Fruit fly (Drosophila melanogaster): ENCODE measurements around the gene Sfmbt.

Gene Sfmbt

DNA sequence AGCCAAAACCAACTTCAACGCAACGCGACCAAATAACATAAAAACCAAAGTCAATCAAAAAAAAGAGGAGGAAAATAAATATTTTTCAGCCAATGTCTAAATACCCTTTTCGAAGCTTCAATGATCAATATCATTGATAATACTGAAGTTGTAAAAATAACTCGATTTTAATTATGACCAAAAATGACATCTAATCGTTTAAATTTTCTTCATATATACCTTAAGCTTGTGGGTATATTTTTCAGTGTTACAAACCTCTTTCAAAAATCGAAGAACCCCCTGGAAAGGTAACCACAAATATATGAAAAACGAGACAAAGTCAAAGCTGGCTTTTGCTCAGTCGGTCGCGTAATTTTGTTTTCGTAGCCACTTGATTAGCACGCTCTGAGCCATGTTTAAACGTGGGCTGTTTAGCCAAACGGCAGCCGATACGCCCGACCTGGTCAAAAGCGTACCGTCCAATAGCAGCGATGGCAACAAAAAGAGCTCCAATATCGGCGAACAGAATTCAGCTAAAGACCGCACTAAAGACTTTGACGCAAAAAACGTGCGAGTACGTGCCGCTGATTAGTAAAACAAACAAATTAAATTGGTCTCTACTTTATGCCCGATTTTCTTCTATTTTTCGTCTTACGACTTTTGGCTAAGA is 31.4 kb downstream of the Sfmbt start (continued):
- TF ChIP-seq otp (GFP tag; IDR thresholded peaks at IDR 0.05), result peak; percentile 57; the same call in 2 of the 3 replicates
- TF ChIP-seq CG11093 (GFP tag; IDR thresholded peaks at IDR 0.05), result peak; percentile 59; the same call in 1 of the 3 replicates
- no peak for TF ChIP-seq Sry-β (GFP tag; optimal IDR thresholded peaks at IDR 0.05)
- peak; percentile 71 for TF ChIP-seq bcd (GFP tag; optimal IDR thresholded peaks at IDR 0.05)
- TF ChIP-seq wor (GFP tag; IDR thresholded peaks at IDR 0.05), result 0 out of 2 replicates have a peak, but pooled peaks have one; percentile 10
- no peak for TF ChIP-seq ato (GFP tag; IDR thresholded peaks at IDR 0.05; ENCODE audit: partially characterized antibody)
- TF ChIP-seq Dref (GFP tag; IDR thresholded peaks at IDR 0.05), result no peak
- no peak for TF ChIP-seq lola (GFP tag; optimal IDR thresholded peaks at IDR 0.05)
- peak; percentile 8 for TF ChIP-seq CG15601 (tag; optimal IDR thresholded peaks at IDR 0.05)
- TF ChIP-seq ham (GFP tag; IDR thresholded peaks at IDR 0.05), result no peak
- TF ChIP-seq CG1233 (GFP tag; optimal IDR thresholded peaks at IDR 0.05), result peak; percentile 54
- peak; percentile 69 for TF ChIP-seq CG2712 (tag; optimal IDR thresholded peaks at IDR 0.05)
- TF ChIP-seq ara (GFP tag; IDR thresholded peaks at IDR 0.05), result no peak
- no peak for TF ChIP-seq grn (GFP tag; optimal IDR thresholded peaks at IDR 0.05)
- TF ChIP-seq dmrt99B (tag; optimal IDR thresholded peaks at IDR 0.05), result peak; percentile 81
- peak; percentile 63 for TF ChIP-seq sd (tag; optimal IDR thresholded peaks at IDR 0.05)
- TF ChIP-seq C15 (GFP tag; IDR thresholded peaks at IDR 0.05), result 0 out of 3 replicates have a peak, but pooled peaks have one; percentile 20
- peak; percentile 70 for TF ChIP-seq Ravus (GFP tag; IDR thresholded peaks at IDR 0.05)
- peak; percentile 21 for TF ChIP-seq CG1603 (tag; optimal IDR thresholded peaks at IDR 0.05)
- no peak for TF ChIP-seq ash1 (GFP tag; optimal IDR thresholded peaks at IDR 0.05)
- peak; percentile 87 for TF ChIP-seq CG18599 (GFP tag; optimal IDR thresholded peaks at IDR 0.05)
- TF ChIP-seq prd (optimal IDR thresholded peaks at IDR 0.05), result no peak
- TF ChIP-seq prd (GFP tag; IDR thresholded peaks at IDR 0.05), result peak; percentile 82
- peak; percentile 81 for TF ChIP-seq CG11456 (GFP tag; IDR thresholded peaks at IDR 0.05)
- TF ChIP-seq hbn (GFP tag; IDR thresholded peaks at IDR 0.05; ENCODE audit: partially characterized antibody), result no peak
- peak; percentile 57 for TF ChIP-seq vfl (GFP tag; optimal IDR thresholded peaks at IDR 0.05)
- TF ChIP-seq seq (GFP tag; IDR thresholded peaks at IDR 0.05), result peak; percentile 61; the same call in 1 of the 2 replicates
- no peak for TF ChIP-seq psq (GFP tag; optimal IDR thresholded peaks at IDR 0.05)
- TF ChIP-seq CG11398 (GFP tag; optimal IDR thresholded peaks at IDR 0.05), result peak; percentile 18
- TF ChIP-seq CG8089 (GFP tag; optimal IDR thresholded peaks at IDR 0.05), result peak; percentile 16
- peak; percentile 73 to 80 for TF ChIP-seq dpn (GFP tag; optimal IDR thresholded peaks at IDR 0.05)
- TF ChIP-seq CG32772 (GFP tag; IDR thresholded peaks at IDR 0.05), result peak; percentile 47
- peak; percentile 32; the same call in 1 of the 2 replicates for TF ChIP-seq CG5953 (GFP tag; IDR thresholded peaks at IDR 0.05)
- no peak for TF ChIP-seq CG14710 (tag; optimal IDR thresholded peaks at IDR 0.05)
- TF ChIP-seq CG31388 (GFP tag; optimal IDR thresholded peaks at IDR 0.05), result no peak
- TF ChIP-seq Bteb2 (GFP tag; optimal IDR thresholded peaks at IDR 0.05), result peak; percentile 86
- TF ChIP-seq Adf1 (GFP tag; IDR thresholded peaks at IDR 0.05), result peak; percentile 70
- TF ChIP-seq CG31224 (GFP tag; IDR thresholded peaks at IDR 0.05), result peak; percentile 64
- TF ChIP-seq Six4 (GFP tag; optimal IDR thresholded peaks at IDR 0.05), result no peak
- TF ChIP-seq abd-A (tag; optimal IDR thresholded peaks at IDR 0.05), result peak; percentile 76
- peak; percentile 84 for TF ChIP-seq unpg (GFP tag; optimal IDR thresholded peaks at IDR 0.05)
- peak; percentile 54 for TF ChIP-seq CG33213 (GFP tag; optimal IDR thresholded peaks at IDR 0.05)
- peak; percentile 31 for TF ChIP-seq Jarid2 (GFP tag; optimal IDR thresholded peaks at IDR 0.05)
- peak; percentile 58 for TF ChIP-seq CG12942 (GFP tag; optimal IDR thresholded peaks at IDR 0.05)
- peak; percentile 84 for TF ChIP-seq CG15269 (tag; optimal IDR thresholded peaks at IDR 0.05)
- TF ChIP-seq CG17612 (GFP tag; IDR thresholded peaks at IDR 0.05), result 0 out of 2 replicates have a peak, but pooled peaks have one; percentile 50
- no peak for TF ChIP-seq Tbp (GFP tag; optimal IDR thresholded peaks at IDR 0.05)
- TF ChIP-seq CG8281 (tag; optimal IDR thresholded peaks at IDR 0.05), result peak; percentile 53
- TF ChIP-seq CG1529 (GFP tag; optimal IDR thresholded peaks at IDR 0.05), result no peak
- TF ChIP-seq zen2 (GFP tag; IDR thresholded peaks at IDR 0.05; ENCODE audit: partially characterized antibody), result no peak
